ENCODE assay signal across 7 fruit fly cellular contexts in the genomic region with DNA sequence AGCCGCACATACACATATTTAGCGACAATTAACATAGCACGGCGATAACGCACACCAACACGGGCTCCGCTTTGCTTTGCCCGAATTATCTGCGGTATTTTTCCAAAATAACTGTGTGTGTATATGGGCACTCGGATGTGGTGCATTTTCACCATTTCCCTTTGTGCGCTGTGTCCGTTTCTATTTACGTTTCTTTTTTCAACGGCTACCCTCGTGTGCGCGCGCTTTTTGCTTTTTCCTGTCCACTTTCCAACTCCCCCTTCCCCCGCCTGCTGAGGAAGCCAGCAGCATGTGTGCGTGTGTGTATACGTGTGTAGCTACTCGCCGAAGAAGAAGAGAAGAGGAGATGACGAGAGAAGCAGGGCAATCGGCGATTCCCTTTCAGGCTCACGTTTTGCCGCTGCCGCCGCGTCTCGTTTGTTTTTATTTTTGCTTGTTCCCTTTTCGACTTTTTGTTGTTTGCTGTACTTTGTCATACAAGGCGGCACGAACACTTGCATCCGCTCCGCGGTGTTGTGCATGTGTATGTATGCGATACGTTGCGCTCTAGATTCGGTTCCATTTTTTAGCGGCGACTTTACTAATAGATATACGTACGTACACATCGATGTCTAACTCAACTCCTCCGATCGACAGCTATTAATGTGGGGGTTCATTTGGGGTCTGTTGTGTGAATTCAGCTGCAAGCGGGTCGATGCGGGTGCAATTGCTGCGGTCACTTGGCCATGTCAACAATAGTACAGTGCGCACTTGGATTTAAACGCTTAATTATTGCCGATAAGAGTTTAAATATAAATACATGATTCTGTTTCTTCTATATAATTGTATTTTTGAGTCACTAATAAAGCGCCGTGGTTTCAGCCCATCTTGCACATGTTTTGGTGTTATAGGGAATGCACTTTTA.
TF ChIP-seq lines count a peak whose summit lies in the region.

No protein-coding gene starts in this region.

- no peak for TF ChIP-seq CTCF in whole organism, embryonic (GFP tag; optimal IDR thresholded peaks at IDR 0.05; lab: Kevin White, UChicago)

TF ChIP-seq in Kc167, 6 proteins besides CTCF, POLR2A, EP300 and RAD21:
- TF ChIP-seq psq (optimal IDR thresholded peaks at IDR 0.05; lab: Kevin White, UChicago) (peak; percentile 75), Myc (optimal IDR thresholded peaks at IDR 0.05; lab: Kevin White, UChicago) (no peak)

TF ChIP-seq in whole organism, 6 proteins besides CTCF, POLR2A, EP300 and RAD21:
- peak; percentile 68 for TF ChIP-seq CG8478 (optimal IDR thresholded peaks at IDR 0.05; lab: Kevin White, UChicago)
- no peak for TF ChIP-seq usp (GFP tag; optimal IDR thresholded peaks at IDR 0.05; lab: Kevin White, UChicago)
- no peak for TF ChIP-seq pan (optimal IDR thresholded peaks at IDR 0.05; lab: Kevin White, UChicago)
- peak; percentile 60 for TF ChIP-seq psq (optimal IDR thresholded peaks at IDR 0.05; lab: Kevin White, UChicago)

TF ChIP-seq in whole organism, adult, 20 proteins besides CTCF, POLR2A, EP300 and RAD21 (continues in another document):
- TF ChIP-seq CG1620 (GFP tag; optimal IDR thresholded peaks at IDR 0.05; lab: Kevin White, UChicago) (no peak), cic (GFP tag; optimal IDR thresholded peaks at IDR 0.05; lab: Kevin White, UChicago) (peak; percentile 93), kay (GFP tag; lab: Kevin White, UChicago; ENCODE audit: borderline replicate concordance) (no peak), Clk (GFP tag; optimal IDR thresholded peaks at IDR 0.05; lab: Kevin White, UChicago) (no peak), ovo (GFP tag; optimal IDR thresholded peaks at IDR 0.05; lab: Kevin White, UChicago) (peak; percentile 28), tj (GFP tag; optimal IDR thresholded peaks at IDR 0.05; lab: Kevin White, UChicago) (peak; percentile 40), CG12768 (GFP tag; optimal IDR thresholded peaks at IDR 0.05; lab: Kevin White, UChicago) (peak; percentile 28), CG33017 (tag; optimal IDR thresholded peaks at IDR 0.05; lab: Kevin White, UChicago) (no peak), CG7045 (GFP tag; optimal IDR thresholded peaks at IDR 0.05; lab: Kevin White, UChicago) (no peak), CG11617 (GFP tag; optimal IDR thresholded peaks at IDR 0.05; lab: Kevin White, UChicago) (peak; percentile 69), toe (GFP tag; optimal IDR thresholded peaks at IDR 0.05; lab: Kevin White, UChicago) (no peak), CG5204 (GFP tag; optimal IDR thresholded peaks at IDR 0.05; lab: Kevin White, UChicago) (no peak), cnc (optimal IDR thresholded peaks at IDR 0.05; lab: Kevin White, UChicago) (no peak), Crg-1 (GFP tag; optimal IDR thresholded peaks at IDR 0.05; lab: Kevin White, UChicago) (no peak), Hr96 (GFP tag; optimal IDR thresholded peaks at IDR 0.05; lab: Kevin White, UChicago) (peak; percentile 49)

TF ChIP-seq in whole organism, embryonic, 481 proteins besides CTCF, POLR2A, EP300 and RAD21 (continues in another document):
- no peak for TF ChIP-seq Tbp (GFP tag; optimal IDR thresholded peaks at IDR 0.05; lab: Kevin White, UChicago)
- TF ChIP-seq pros (GFP tag; optimal IDR thresholded peaks at IDR 0.05; lab: Kevin White, UChicago) = peak; percentile 44
- peak; percentile 32 for TF ChIP-seq CG6813 (GFP tag; optimal IDR thresholded peaks at IDR 0.05; lab: Kevin White, UChicago)
- TF ChIP-seq CG6683 (GFP tag; optimal IDR thresholded peaks at IDR 0.05; lab: Kevin White, UChicago) = no peak
- no peak for TF ChIP-seq dysf (GFP tag; IDR thresholded peaks at IDR 0.05; lab: Robert Waterston, UW)
- TF ChIP-seq CG7372 (GFP tag; IDR thresholded peaks at IDR 0.05; lab: Robert Waterston, UW) = no peak
- TF ChIP-seq C15 (GFP tag; IDR thresholded peaks at IDR 0.05; lab: Robert Waterston, UW) = no peak
- no peak for TF ChIP-seq CG31388 (GFP tag; optimal IDR thresholded peaks at IDR 0.05; lab: Kevin White, UChicago)
- peak; percentile 59 for TF ChIP-seq exex (tag; optimal IDR thresholded peaks at IDR 0.05; lab: Kevin White, UChicago)
- TF ChIP-seq CG9876 (GFP tag; optimal IDR thresholded peaks at IDR 0.05; lab: Kevin White, UChicago) = no peak
- peak in 1 of 2 experiments; percentile 66 for TF ChIP-seq Hr78 (GFP tag; optimal IDR thresholded peaks at IDR 0.05; lab: Kevin White, UChicago)
- TF ChIP-seq CG7556 (GFP tag; optimal IDR thresholded peaks at IDR 0.05; lab: Kevin White, UChicago) = no peak
- peak; percentile 9 for TF ChIP-seq Antp (GFP tag; optimal IDR thresholded peaks at IDR 0.05; lab: Kevin White, UChicago)
- TF ChIP-seq hbn (GFP tag; IDR thresholded peaks at IDR 0.05; lab: Robert Waterston, UW; ENCODE audit: partially characterized antibody) = no peak
- TF ChIP-seq Sry-β (GFP tag; optimal IDR thresholded peaks at IDR 0.05; lab: Kevin White, UChicago) = no peak

TF ChIP-seq in whole organism, prepupa, 60 proteins besides CTCF, POLR2A, EP300 and RAD21 (continues in another document):
- TF ChIP-seq vri (GFP tag; optimal IDR thresholded peaks at IDR 0.05; lab: Kevin White, UChicago) (peak; percentile 31), fkh (GFP tag; optimal IDR thresholded peaks at IDR 0.05; lab: Kevin White, UChicago) (peak; percentile 80), CG6854 (GFP tag; optimal IDR thresholded peaks at IDR 0.05; lab: Kevin White, UChicago) (peak; percentile 80), ss (GFP tag; optimal IDR thresholded peaks at IDR 0.05; lab: Kevin White, UChicago) (peak; percentile 79 to 90), CG3032 (tag; optimal IDR thresholded peaks at IDR 0.05; lab: Kevin White, UChicago) (peak; percentile 31), achi (GFP tag; optimal IDR thresholded peaks at IDR 0.05; lab: Kevin White, UChicago) (peak; percentile 2), Blimp-1 (GFP tag; optimal IDR thresholded peaks at IDR 0.05; lab: Kevin White, UChicago) (peak; percentile 38), svp (GFP tag; lab: Kevin White, UChicago) (peak; percentile 63), OdsH (GFP tag; optimal IDR thresholded peaks at IDR 0.05; lab: Kevin White, UChicago) (no peak), dac (GFP tag; optimal IDR thresholded peaks at IDR 0.05; lab: Kevin White, UChicago) (no peak), Lpt (GFP tag; optimal IDR thresholded peaks at IDR 0.05; lab: Kevin White, UChicago) (peak; percentile 62), spab (GFP tag; optimal IDR thresholded peaks at IDR 0.05; lab: Kevin White, UChicago) (peak; percentile 36), Eip75B (GFP tag; optimal IDR thresholded peaks at IDR 0.05; lab: Kevin White, UChicago) (peak; percentile 51), CG16779 (tag; optimal IDR thresholded peaks at IDR 0.05; lab: Kevin White, UChicago) (peak; percentile 75), CG3919 (GFP tag; optimal IDR thresholded peaks at IDR 0.05; lab: Kevin White, UChicago) (peak; percentile 33), salr (GFP tag; optimal IDR thresholded peaks at IDR 0.05; lab: Kevin White, UChicago) (no peak)

TF ChIP-seq in whole organism, pupa, 21 proteins besides CTCF, POLR2A, EP300 and RAD21:
- no peak for TF ChIP-seq fd96Ca (GFP tag; IDR thresholded peaks at IDR 0.05; lab: Robert Waterston, UW)
- TF ChIP-seq CG17806 (tag; optimal IDR thresholded peaks at IDR 0.05; lab: Kevin White, UChicago) = peak; percentile 15
- peak; percentile 79 for TF ChIP-seq gl (tag; optimal IDR thresholded peaks at IDR 0.05; lab: Kevin White, UChicago)
- peak; percentile 38 for TF ChIP-seq Pif1A (GFP tag; optimal IDR thresholded peaks at IDR 0.05; lab: Kevin White, UChicago)
- TF ChIP-seq EcR (GFP tag; optimal IDR thresholded peaks at IDR 0.05; lab: Kevin White, UChicago) = peak; percentile 69
- no peak for TF ChIP-seq CG8159 (tag; optimal IDR thresholded peaks at IDR 0.05; lab: Kevin White, UChicago)
- TF ChIP-seq CG13204 (GFP tag; optimal IDR thresholded peaks at IDR 0.05; lab: Kevin White, UChicago) = peak; percentile 93
- no peak for TF ChIP-seq rn (GFP tag; IDR thresholded peaks at IDR 0.05; lab: Robert Waterston, UW)
- peak; percentile 55 for TF ChIP-seq Pif1B (GFP tag; optimal IDR thresholded peaks at IDR 0.05; lab: Kevin White, UChicago)
- peak; percentile 4 for TF ChIP-seq CG9948 (tag; optimal IDR thresholded peaks at IDR 0.05; lab: Kevin White, UChicago)
- TF ChIP-seq CG34367 (tag; optimal IDR thresholded peaks at IDR 0.05; lab: Kevin White, UChicago) = peak; percentile 37
- TF ChIP-seq CG8301 (tag; optimal IDR thresholded peaks at IDR 0.05; lab: Kevin White, UChicago) = peak; percentile 48
- peak; percentile 47 for TF ChIP-seq CG15710 (tag; optimal IDR thresholded peaks at IDR 0.05; lab: Kevin White, UChicago)

TF ChIP-seq in whole organism, wandering third instar larva, 38 proteins besides CTCF, POLR2A, EP300 and RAD21 (continues in another document):
- no peak for TF ChIP-seq Jra (GFP tag; optimal IDR thresholded peaks at IDR 0.05; lab: Kevin White, UChicago)
- no peak for TF ChIP-seq tai (GFP tag; optimal IDR thresholded peaks at IDR 0.05; lab: Kevin White, UChicago)
- TF ChIP-seq CrebA (GFP tag; optimal IDR thresholded peaks at IDR 0.05; lab: Kevin White, UChicago; ENCODE audit: borderline replicate concordance) = no peak
- peak; percentile 4 for TF ChIP-seq Hnf4 (GFP tag; optimal IDR thresholded peaks at IDR 0.05; lab: Kevin White, UChicago)
- peak; percentile 6 for TF ChIP-seq Hr78 (GFP tag; optimal IDR thresholded peaks at IDR 0.05; lab: Kevin White, UChicago)
- no peak for TF ChIP-seq GATAd (GFP tag; optimal IDR thresholded peaks at IDR 0.05; lab: Kevin White, UChicago)
- TF ChIP-seq ey (GFP tag; optimal IDR thresholded peaks at IDR 0.05; lab: Kevin White, UChicago) = no peak
- TF ChIP-seq Myc (optimal IDR thresholded peaks at IDR 0.05; lab: Kevin White, UChicago) = no peak
- peak in 1 of 2 experiments; percentile 40 for TF ChIP-seq foxo (GFP tag; optimal IDR thresholded peaks at IDR 0.05; lab: Kevin White, UChicago)
- TF ChIP-seq CG9705 (GFP tag; optimal IDR thresholded peaks at IDR 0.05; lab: Kevin White, UChicago) = no peak
- no peak for TF ChIP-seq Vsx2 (GFP tag; optimal IDR thresholded peaks at IDR 0.05; lab: Kevin White, UChicago; ENCODE audit: partially characterized antibody)
- TF ChIP-seq lola (GFP tag; optimal IDR thresholded peaks at IDR 0.05; lab: Kevin White, UChicago) = no peak
- TF ChIP-seq dl (GFP tag; optimal IDR thresholded peaks at IDR 0.05; lab: Kevin White, UChicago; ENCODE audit: insufficient read depth in 1 of 2, partially characterized antibody in 2 of 2) = no peak
- TF ChIP-seq Hr83 (GFP tag; optimal IDR thresholded peaks at IDR 0.05; lab: Kevin White, UChicago; ENCODE audit: poor library complexity, severe bottlenecking) = no peak
- TF ChIP-seq pan (optimal IDR thresholded peaks at IDR 0.05; lab: Kevin White, UChicago) = no peak
- TF ChIP-seq Abd-B (GFP tag; optimal IDR thresholded peaks at IDR 0.05; lab: Kevin White, UChicago) = no peak
- TF ChIP-seq HLH106 (tag; optimal IDR thresholded peaks at IDR 0.05; lab: Kevin White, UChicago) = no peak
- peak; percentile 18 for TF ChIP-seq br (GFP tag; optimal IDR thresholded peaks at IDR 0.05; lab: Kevin White, UChicago)
- no peak for TF ChIP-seq dsf (GFP tag; optimal IDR thresholded peaks at IDR 0.05; lab: Kevin White, UChicago; ENCODE audit: borderline replicate concordance)
- TF ChIP-seq N (GFP tag; optimal IDR thresholded peaks at IDR 0.05; lab: Kevin White, UChicago) = peak; percentile 81
- no peak for TF ChIP-seq brk (GFP tag; optimal IDR thresholded peaks at IDR 0.05; lab: Kevin White, UChicago)
- no peak for TF ChIP-seq Dfd (GFP tag; optimal IDR thresholded peaks at IDR 0.05; lab: Kevin White, UChicago)
